Fruit fly (Drosophila melanogaster) whole organism, embryonic: ENCODE results near the gene COX7AL2.

Experiments
- CG12769 ChIP-seq: fragments of 200-800 bp; sonication (Bioruptor generic); optimal IDR thresholded peaks from 2 replicates; lab custom pipeline; 2019; ENCODE audit warnings: missing biosample characterization, mild to moderate bottlenecking, missing genetic modification characterization, moderate library complexity
- CG14050 ChIP-seq: fragments of 200-800 bp; sonication (Bioruptor generic); IDR thresholded peaks from 3 replicates; pipeline ENCODE4 v1.3.6; 2022; ENCODE audit warnings: missing biosample characterization, missing genetic modification characterization
- CG14710 ChIP-seq: fragments of 200-800 bp; sonication (Bioruptor generic); optimal IDR thresholded peaks from 3 replicates; lab custom pipeline; 2019; ENCODE audit warnings: missing biosample characterization, mild to moderate bottlenecking, missing genetic modification characterization, moderate library complexity
- CG14860 ChIP-seq: fragments of 200-800 bp; sonication (Bioruptor generic); IDR thresholded peaks from 3 replicates; pipeline ENCODE4 v1.3.6; 2022; ENCODE audit warnings: missing biosample characterization, missing genetic modification characterization; ENCODE audit not compliant: partially characterized antibody
- CG16815 ChIP-seq: fragments of 200-800 bp; sonication (Bioruptor generic); optimal IDR thresholded peaks from 3 replicates; lab custom pipeline; 2017; ENCODE audit warnings: missing biosample characterization, mild to moderate bottlenecking, missing genetic modification characterization
- CG17359 ChIP-seq: fragments of 200-800 bp; sonication (Bioruptor generic); optimal IDR thresholded peaks from 3 replicates; lab custom pipeline; 2018; ENCODE audit warnings: missing biosample characterization, mild to moderate bottlenecking, missing genetic modification characterization, moderate library complexity
- CG18476 ChIP-seq: fragments of 200-800 bp; sonication (Bioruptor generic); optimal IDR thresholded peaks from 2 replicates; lab custom pipeline; 2016; ENCODE audit warnings: missing biosample characterization, mild to moderate bottlenecking, missing genetic modification characterization
- CG31388 ChIP-seq: fragments of 200-800 bp; sonication (Bioruptor generic); optimal IDR thresholded peaks from 2 replicates; lab custom pipeline; 2016; ENCODE audit warnings: missing biosample characterization, missing genetic modification characterization
- CG3281 ChIP-seq: fragments of 200-800 bp; sonication (Bioruptor generic); optimal IDR thresholded peaks from 3 replicates; lab custom pipeline; 2017; ENCODE audit warnings: missing biosample characterization, mild to moderate bottlenecking, missing genetic modification characterization
- CG34224 ChIP-seq: fragments of 200-800 bp; sonication (Bioruptor generic); IDR thresholded peaks from 3 replicates; pipeline ENCODE4 v1.3.6; 2022; ENCODE audit warnings: missing biosample characterization, missing genetic modification characterization; ENCODE audit not compliant: partially characterized antibody
- CG3995 ChIP-seq: fragments of 200-800 bp; sonication (Bioruptor generic); optimal IDR thresholded peaks from 3 replicates; lab custom pipeline; 2016; ENCODE audit warnings: missing biosample characterization, missing genetic modification characterization
- CG4282 ChIP-seq: fragments of 200-800 bp; sonication (Bioruptor generic); optimal IDR thresholded peaks from 2 replicates; lab custom pipeline; 2016; ENCODE audit warnings: missing biosample characterization, missing genetic modification characterization
- CG8765 ChIP-seq: fragments of 200-800 bp; sonication (Bioruptor generic); IDR thresholded peaks from 2 replicates; pipeline ENCODE4 v1.3.6; 2022; ENCODE audit warnings: missing biosample characterization, missing genetic modification characterization
- CHES-1-like ChIP-seq: fragments of 200-800 bp; sonication (Bioruptor generic); optimal IDR thresholded peaks from 2 replicates; lab custom pipeline; 2016; ENCODE audit warnings: missing biosample characterization, missing genetic modification characterization
- Camta ChIP-seq: fragments of 200-800 bp; sonication (Bioruptor generic); optimal IDR thresholded peaks from 2 replicates; lab custom pipeline; 2016; ENCODE audit warnings: missing biosample characterization, missing genetic modification characterization
- Chrac-16 ChIP-seq: fragments of 200-800 bp; sonication (Bioruptor generic); optimal IDR thresholded peaks from 3 replicates; lab custom pipeline; 2016; ENCODE audit warnings: missing biosample characterization, missing genetic modification characterization
- D19B ChIP-seq: fragments of 200-800 bp; sonication (Bioruptor generic); optimal IDR thresholded peaks from 2 replicates; lab custom pipeline; 2017; ENCODE audit warnings: missing biosample characterization, mild to moderate bottlenecking, missing genetic modification characterization
- Doc2 ChIP-seq: fragments of 200-800 bp; sonication (Bioruptor generic); IDR thresholded peaks from 2 replicates; pipeline ENCODE4 v1.3.6; 2022; ENCODE audit warnings: missing biosample characterization, missing genetic modification characterization
- Fer2 ChIP-seq: fragments of 200-800 bp; sonication (Bioruptor generic); optimal IDR thresholded peaks from 2 replicates; lab custom pipeline; 2018; ENCODE audit warnings: missing biosample characterization, mild to moderate bottlenecking, missing genetic modification characterization, moderate library complexity
- Fer3 ChIP-seq: fragments of 200-800 bp; sonication (Bioruptor generic); optimal IDR thresholded peaks from 2 replicates; lab custom pipeline; 2018; ENCODE audit warnings: missing biosample characterization, mild to moderate bottlenecking, missing genetic modification characterization, moderate library complexity
- HmgD ChIP-seq: fragments of 200-800 bp; sonication (Bioruptor generic); optimal IDR thresholded peaks from 3 replicates; lab custom pipeline; 2016; ENCODE audit warnings: missing biosample characterization, missing genetic modification characterization
- Hsf ChIP-seq: fragments of 200-800 bp; sonication (Bioruptor generic); optimal IDR thresholded peaks from 3 replicates; lab custom pipeline; 2016; ENCODE audit warnings: missing biosample characterization, missing genetic modification characterization
- Max ChIP-seq: fragments of 200-800 bp; sonication (Bioruptor generic); optimal IDR thresholded peaks from 2 replicates; lab custom pipeline; 2016; ENCODE audit warnings: missing biosample characterization, mild to moderate bottlenecking, missing genetic modification characterization
- Meics ChIP-seq: fragments of 200-800 bp; sonication (Bioruptor generic); optimal IDR thresholded peaks from 2 replicates; lab custom pipeline; 2017; ENCODE audit warnings: missing biosample characterization, mild to moderate bottlenecking, missing genetic modification characterization
- NFAT ChIP-seq: fragments of 200-800 bp; sonication (Bioruptor generic); IDR thresholded peaks from 2 replicates; pipeline ENCODE4 v1.3.6; 2022; ENCODE audit warnings: missing biosample characterization, missing genetic modification characterization
- Scr ChIP-seq: fragments of 200-800 bp; sonication (Bioruptor generic); IDR thresholded peaks from 2 replicates; pipeline ENCODE4 v1.3.6; 2022; ENCODE audit warnings: missing biosample characterization, missing genetic modification characterization; ENCODE audit not compliant: partially characterized antibody
- ara ChIP-seq: fragments of 200-800 bp; sonication (Bioruptor generic); IDR thresholded peaks from 2 replicates; pipeline ENCODE4 v1.3.6; 2022; ENCODE audit warnings: missing biosample characterization, missing genetic modification characterization
- ash1 ChIP-seq: fragments of 200-800 bp; sonication (Bioruptor generic); optimal IDR thresholded peaks from 2 replicates; lab custom pipeline; 2018; ENCODE audit warnings: missing biosample characterization, mild to moderate bottlenecking, missing genetic modification characterization
- ato ChIP-seq: fragments of 200-800 bp; sonication (Bioruptor generic); IDR thresholded peaks from 2 replicates; pipeline ENCODE4 v1.3.6; 2022; ENCODE audit warnings: missing biosample characterization, missing genetic modification characterization; ENCODE audit not compliant: partially characterized antibody
- bcd ChIP-seq: fragments of 200-800 bp; sonication (Bioruptor generic); optimal IDR thresholded peaks from 2 replicates; lab custom pipeline; 2017; ENCODE audit warnings: missing biosample characterization, mild to moderate bottlenecking, missing genetic modification characterization
- btn ChIP-seq: fragments of 200-800 bp; sonication (Bioruptor generic); optimal IDR thresholded peaks from 2 replicates; lab custom pipeline; 2016; ENCODE audit warnings: missing biosample characterization, missing genetic modification characterization
- cwo ChIP-seq: fragments of 200-800 bp; sonication (Bioruptor generic); optimal IDR thresholded peaks from 3 replicates; lab custom pipeline; 2017; ENCODE audit warnings: missing biosample characterization, missing genetic modification characterization, mild to moderate bottlenecking, moderate library complexity, missing genetic modification reagents
- dimm ChIP-seq: fragments of 200-800 bp; sonication (Bioruptor generic); IDR thresholded peaks from 2 replicates; pipeline ENCODE4 v1.3.6; 2022; ENCODE audit warnings: missing biosample characterization, missing genetic modification characterization
- dpn ChIP-seq, 2 experiments: fragments of 200-800 bp; sonication (Bioruptor generic); optimal IDR thresholded peaks; 3 replicates each; lab custom pipeline; 2016; ENCODE audit warnings: missing biosample characterization in 2 of 2, missing genetic modification characterization in 2 of 2
- kah ChIP-seq: fragments of 200-800 bp; sonication (Bioruptor generic); optimal IDR thresholded peaks from 2 replicates; lab custom pipeline; 2018; ENCODE audit warnings: missing biosample characterization, mild to moderate bottlenecking, missing genetic modification characterization
- lbe ChIP-seq: fragments of 200-800 bp; sonication (Bioruptor generic); optimal IDR thresholded peaks from 2 replicates; lab custom pipeline; 2016; ENCODE audit warnings: missing biosample characterization, mild to moderate bottlenecking, missing genetic modification characterization
- lilli ChIP-seq: fragments of 200-800 bp; sonication (Bioruptor generic); optimal IDR thresholded peaks from 3 replicates; lab custom pipeline; 2016; ENCODE audit warnings: missing biosample characterization, missing genetic modification characterization
- pb ChIP-seq: fragments of 200-800 bp; sonication (Bioruptor generic); optimal IDR thresholded peaks from 3 replicates; lab custom pipeline; 2016; ENCODE audit warnings: missing biosample characterization, missing genetic modification characterization
- phol ChIP-seq: fragments of 200-800 bp; sonication (Bioruptor generic); optimal IDR thresholded peaks from 3 replicates; lab custom pipeline; 2018; ENCODE audit warnings: missing biosample characterization, mild to moderate bottlenecking, missing genetic modification characterization, moderate library complexity
- ranshi ChIP-seq: fragments of 200-800 bp; sonication (Bioruptor generic); IDR thresholded peaks from 2 replicates; pipeline ENCODE4 v1.3.6; 2022; ENCODE audit warnings: missing biosample characterization, missing genetic modification characterization
- sc ChIP-seq, 3 experiments: fragments of >200 bp in 2 of 3; fragments of 200-800 bp in 1 of 3; sonication (Bioruptor generic) in 1 of 3; optimal IDR thresholded peaks; 2 replicates in 2 of 3; 3 replicates in 1 of 3; lab custom pipeline; 2017; ENCODE audit warnings: mild to moderate bottlenecking in 1 of 3, missing biosample characterization in 1 of 3, missing genetic modification characterization in 1 of 3, missing genetic modification reagents in 1 of 3
- sd ChIP-seq: fragments of 200-800 bp; sonication (Bioruptor generic); optimal IDR thresholded peaks from 3 replicates; lab custom pipeline; 2018; ENCODE audit warnings: missing biosample characterization, mild to moderate bottlenecking, missing genetic modification characterization, moderate library complexity
- sisA ChIP-seq: fragments of 200-800 bp; sonication (Bioruptor generic); IDR thresholded peaks from 2 replicates; pipeline ENCODE4 v1.3.6; 2022; ENCODE audit warnings: missing biosample characterization, missing genetic modification characterization
- sob ChIP-seq: fragments of 200-800 bp; sonication (Bioruptor generic); IDR thresholded peaks from 2 replicates; pipeline ENCODE4 v1.3.6; 2022; ENCODE audit warnings: missing biosample characterization, missing genetic modification characterization
- tll ChIP-seq, 2 experiments: fragments of 200-800 bp in 1 of 2; fragments of >200 bp in 1 of 2; sonication (Bioruptor generic) in 1 of 2; optimal IDR thresholded peaks; 2 replicates each; lab custom pipeline; 2017 to 2019; ENCODE audit warnings: missing biosample characterization in 2 of 2, missing genetic modification characterization in 2 of 2, mild to moderate bottlenecking in 1 of 2, moderate library complexity in 1 of 2
- usp ChIP-seq: fragments of >200 bp; optimal IDR thresholded peaks from 2 replicates; lab custom pipeline; 2017; ENCODE audit warnings: missing biosample characterization, missing genetic modification characterization
- wdn ChIP-seq: fragments of 200-800 bp; sonication (Bioruptor generic); IDR thresholded peaks from 2 replicates; pipeline ENCODE4 v1.3.6; 2022; ENCODE audit warnings: missing biosample characterization, missing genetic modification characterization
- z ChIP-seq: fragments of 200-800 bp; sonication (Bioruptor generic); IDR thresholded peaks from 3 replicates; pipeline ENCODE4 v1.3.6; 2022; ENCODE audit warnings: missing biosample characterization, missing genetic modification characterization

The COX7AL2 gene

DNA sequence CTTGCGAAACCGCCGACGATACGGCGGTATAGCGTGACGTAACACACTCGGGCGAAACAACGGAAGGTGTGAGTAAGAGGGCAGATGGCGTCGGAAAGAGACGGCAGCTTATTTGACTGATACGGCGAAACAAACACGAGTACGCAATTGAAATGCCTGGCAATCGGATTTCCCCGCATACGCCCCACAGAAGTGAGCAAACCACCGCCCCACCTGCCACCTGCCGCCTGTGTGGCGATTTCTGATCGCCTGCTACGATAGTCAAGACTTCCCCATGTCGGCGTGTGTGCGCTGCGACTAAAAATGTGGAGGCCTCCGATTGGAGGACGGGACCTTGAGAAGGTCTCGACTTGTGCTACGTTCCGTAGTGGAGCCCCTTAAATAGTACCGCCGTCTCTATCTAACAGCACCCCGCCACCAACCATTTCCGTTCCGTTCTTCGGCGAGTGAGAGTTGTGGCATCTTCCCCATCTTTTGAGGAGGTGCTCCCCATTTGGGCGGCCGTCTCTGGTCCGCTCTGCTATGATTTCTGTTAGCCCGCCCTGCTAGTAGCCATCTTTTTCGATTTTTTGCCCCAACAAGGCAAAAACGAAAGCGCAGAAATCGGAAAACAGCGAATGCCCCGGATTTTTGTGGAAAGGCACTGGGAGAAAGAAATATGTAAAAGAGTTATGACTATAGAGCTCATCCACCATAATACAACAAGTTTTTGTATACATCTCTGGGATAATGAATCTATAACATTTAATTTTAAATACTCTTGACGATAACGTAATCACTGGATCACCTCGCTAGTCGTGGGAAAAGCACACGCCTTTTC lies 1.1 kb upstream of the COX7AL2 start (continued):
- TF ChIP-seq Doc2 (GFP tag; lab: Robert Waterston, UW) (no peak), CG4282 (GFP tag; lab: Kevin White, UChicago) (peak; percentile 62), wdn (GFP tag; lab: Robert Waterston, UW) (no peak), lbe (peak; percentile 97), CG16815 (peak; percentile 82), CHES-1-like (peak; percentile 80), lilli (GFP tag; lab: Kevin White, UChicago) (peak; percentile 87), NFAT (GFP tag; lab: Robert Waterston, UW) (no peak), CG34224 (GFP tag; lab: Robert Waterston, UW) (no peak), Hsf (GFP tag; lab: Kevin White, UChicago) (peak; percentile 82), CG8765 (GFP tag; lab: Robert Waterston, UW) (no peak), sd (peak; percentile 98), cwo (GFP tag; lab: Kevin White, UChicago) (peak; percentile 90), Meics (GFP tag; lab: Kevin White, UChicago) (peak; percentile 87), tll (GFP tag; optimal IDR thresholded peaks at IDR 0.05; lab: Kevin White, UChicago) (no peak), Chrac-16 (GFP tag; lab: Kevin White, UChicago) (peak; percentile 87), usp (GFP tag; lab: Kevin White, UChicago) (no peak), ranshi (GFP tag; lab: Robert Waterston, UW) (no peak), ash1 (no peak), phol (tag; lab: Kevin White, UChicago) (peak; percentile 89), CG18476 (GFP tag; lab: Kevin White, UChicago) (peak; percentile 83), ato (GFP tag; lab: Robert Waterston, UW) (no peak), sc (optimal IDR thresholded peaks at IDR 0.05; lab: Kevin White, UChicago) (no peak), sc (GFP tag; optimal IDR thresholded peaks at IDR 0.05; lab: Kevin White, UChicago) (peak; percentile 83), HmgD (GFP tag; lab: Kevin White, UChicago) (peak; percentile 44), CG14050 (no peak), sob (GFP tag; lab: Robert Waterston, UW) (no peak), CG12769 (tag; lab: Kevin White, UChicago) (peak; percentile 96), Fer2 (peak; percentile 11), kah (GFP tag; lab: Kevin White, UChicago) (peak; percentile 82), pb (peak; percentile 72), CG31388 (peak; percentile 56), CG3281 (GFP tag; lab: Kevin White, UChicago) (peak; percentile 80), Camta (GFP tag; lab: Kevin White, UChicago) (peak; percentile 83), CG14860 (no peak), bcd (peak; percentile 86), z (GFP tag; lab: Robert Waterston, UW) (no peak), dimm (GFP tag; lab: Robert Waterston, UW) (no peak), Fer3 (peak; percentile 78), dpn (GFP tag; optimal IDR thresholded peaks at IDR 0.05; lab: Kevin White, UChicago) (peak; percentile 86 to 91), CG3995 (GFP tag; lab: Kevin White, UChicago) (no peak), btn (GFP tag; lab: Kevin White, UChicago) (peak; percentile 83), sisA (GFP tag; lab: Robert Waterston, UW) (no peak), CG14710 (tag; lab: Kevin White, UChicago) (peak; percentile 82), CG17359 (tag; lab: Kevin White, UChicago) (peak; percentile 90), Scr (no peak), D19B (GFP tag; lab: Kevin White, UChicago) (peak; percentile 63), Max (GFP tag; lab: Kevin White, UChicago) (peak; percentile 89), ara (no peak)
